Worm (Caenorhabditis elegans) whole organism, L1 larva: ENCODE measurements around the gene F44B9.9.

ENCODE experiments used
- C16A3.4 ChIP-seq: fragments of 150-350 bp; optimal IDR thresholded peaks from 2 replicates; lab custom pipeline; 2014; ENCODE audit warnings: missing biosample characterization, missing genetic modification characterization
- C34B4.2 ChIP-seq: sonication (generic microtip); optimal IDR thresholded peaks from 2 replicates; lab custom pipeline; 2017; ENCODE audit warnings: mild to moderate bottlenecking, missing genetic modification characterization, missing compliant biosample characterization
- Y116A8C.19 ChIP-seq: sonication (generic microtip); optimal IDR thresholded peaks from 2 replicates; lab custom pipeline; 2016; ENCODE audit warnings: missing compliant biosample characterization, missing genetic modification characterization, borderline replicate concordance
- ces-1 ChIP-seq: fragments of 150-350 bp; optimal IDR thresholded peaks from 2 replicates; lab custom pipeline; 2014; ENCODE audit warnings: missing biosample characterization, missing genetic modification reagents, missing genetic modification characterization
- dpl-1 ChIP-seq, 3 experiments: fragments of 150-350 bp in 2 of 3; sonication (generic microtip) in 1 of 3; optimal IDR thresholded peaks; 2 replicates each; lab custom pipeline; 2014 to 2017; ENCODE audit warnings: missing biosample characterization in 3 of 3, missing genetic modification characterization in 3 of 3, missing genetic modification reagents in 3 of 3
- dsc-1 ChIP-seq: sonication (generic microtip); optimal IDR thresholded peaks from 2 replicates; lab custom pipeline; 2016; ENCODE audit warnings: mild to moderate bottlenecking, missing genetic modification characterization, missing compliant biosample characterization
- efl-1 ChIP-seq, 4 experiments: fragments of 150-350 bp; optimal IDR thresholded peaks in 3 of 4; peaks in 1 of 4; 1 replicate in 1 of 4; 2 replicates in 3 of 4; lab custom pipeline; 2014; ENCODE audit warnings: missing biosample characterization in 2 of 4, missing genetic modification characterization in 2 of 4, missing genetic modification reagents in 2 of 4
- egl-13 ChIP-seq: sonication (generic microtip); optimal IDR thresholded peaks from 2 replicates; lab custom pipeline; 2016; ENCODE audit warnings: missing genotype, missing genetic modification reagents, missing genetic modification characterization, missing compliant biosample characterization
- egl-27 ChIP-seq, 2 experiments: fragments of 150-350 bp in 1 of 2; sonication (generic microtip); optimal IDR thresholded peaks; 3 replicates each; lab custom pipeline; 2017 to 2018; ENCODE audit warnings: missing biosample characterization in 2 of 2, missing genetic modification characterization in 2 of 2, missing genetic modification reagents in 2 of 2
- ets-5 ChIP-seq: fragments of 200-800 bp; sonication (Bioruptor generic); IDR thresholded peaks from 2 replicates; pipeline ENCODE4 v1.3.6; 2022; ENCODE audit warnings: missing genetic modification characterization, missing compliant biosample characterization
- fkh-8 ChIP-seq: sonication (generic microtip); optimal IDR thresholded peaks from 2 replicates; lab custom pipeline; 2016; ENCODE audit warnings: mild to moderate bottlenecking, missing genetic modification characterization, missing compliant biosample characterization
- fos-1 ChIP-seq: fragments of 150-350 bp; optimal IDR thresholded peaks from 2 replicates; lab custom pipeline; 2014; ENCODE audit warnings: missing biosample characterization, missing genetic modification characterization
- hlh-4 ChIP-seq: sonication (generic microtip); optimal IDR thresholded peaks from 2 replicates; lab custom pipeline; 2016; ENCODE audit warnings: mild to moderate bottlenecking, missing genetic modification characterization, missing compliant biosample characterization
- hpl-2 ChIP-seq: fragments of 150-350 bp; optimal IDR thresholded peaks from 2 replicates; lab custom pipeline; 2014; ENCODE audit warnings: missing biosample characterization, missing genetic modification reagents, missing genetic modification characterization
- lin-35 ChIP-seq, 2 experiments: fragments of 150-350 bp; optimal IDR thresholded peaks; 2 replicates each; lab custom pipeline; 2014; ENCODE audit warnings: missing biosample characterization in 2 of 2, missing genetic modification characterization in 2 of 2, missing genetic modification reagents in 2 of 2
- lsy-2 ChIP-seq, 2 experiments: fragments of 150-350 bp; optimal IDR thresholded peaks; 2 replicates each; lab custom pipeline; 2014; ENCODE audit warnings: missing biosample characterization in 2 of 2, missing genetic modification characterization in 2 of 2
- mab-9 ChIP-seq: fragments of 200-800 bp; sonication (Bioruptor generic); IDR thresholded peaks from 2 replicates; pipeline ENCODE4 v1.3.6; 2022; ENCODE audit warnings: missing genetic modification reagents, missing genetic modification characterization, missing compliant biosample characterization
- mef-2 ChIP-seq: fragments of 150-350 bp; optimal IDR thresholded peaks from 2 replicates; lab custom pipeline; 2014; ENCODE audit warnings: missing biosample characterization, missing genetic modification characterization
- mep-1 ChIP-seq: fragments of 150-350 bp; optimal IDR thresholded peaks from 2 replicates; lab custom pipeline; 2014; ENCODE audit warnings: missing biosample characterization, missing genetic modification characterization
- nhr-20 ChIP-seq: sonication (generic microtip); optimal IDR thresholded peaks from 2 replicates; lab custom pipeline; 2016; ENCODE audit warnings: mild to moderate bottlenecking, missing genetic modification characterization, missing compliant biosample characterization
- nhr-237 ChIP-seq: fragments of 150-350 bp; optimal IDR thresholded peaks from 2 replicates; lab custom pipeline; 2014; ENCODE audit warnings: missing biosample characterization, missing genetic modification characterization
- nhr-47 ChIP-seq: sonication (generic microtip); optimal IDR thresholded peaks from 2 replicates; lab custom pipeline; 2016; ENCODE audit warnings: mild to moderate bottlenecking, missing genetic modification characterization, moderate library complexity, missing compliant biosample characterization
- nhr-71 ChIP-seq: sonication (generic microtip); optimal IDR thresholded peaks from 2 replicates; lab custom pipeline; 2016; ENCODE audit warnings: mild to moderate bottlenecking, missing genetic modification characterization, moderate library complexity, missing compliant biosample characterization
- nhr-77 ChIP-seq: fragments of 150-350 bp; optimal IDR thresholded peaks from 2 replicates; lab custom pipeline; 2014; ENCODE audit warnings: missing biosample characterization, missing genetic modification characterization
- nhr-85 ChIP-seq: sonication (generic microtip); peaks from one replicate; lab custom pipeline; 2016; ENCODE audit warnings: missing genetic modification characterization, inconsistent platforms, missing compliant biosample characterization
- nhr-90 ChIP-seq: sonication (generic microtip); optimal IDR thresholded peaks from 2 replicates; lab custom pipeline; 2016; ENCODE audit warnings: mild to moderate bottlenecking, missing genetic modification characterization, missing compliant biosample characterization; ENCODE audit not compliant: poor library complexity
- rnt-1 ChIP-seq: sonication (generic microtip); optimal IDR thresholded peaks from 2 replicates; lab custom pipeline; 2016; ENCODE audit warnings: mild to moderate bottlenecking, missing genetic modification characterization, moderate library complexity, missing compliant biosample characterization
- skn-1 ChIP-seq: fragments of 150-350 bp; optimal IDR thresholded peaks from 2 replicates; lab custom pipeline; 2014; ENCODE audit warnings: missing biosample characterization, missing genetic modification characterization
- sptf-1 ChIP-seq: fragments of 150-350 bp; optimal IDR thresholded peaks from 2 replicates; lab custom pipeline; 2014; ENCODE audit warnings: missing biosample characterization, missing genetic modification characterization
- sup-37 ChIP-seq: fragments of 200-800 bp; sonication (Bioruptor generic); optimal IDR thresholded peaks from 2 replicates; lab custom pipeline; 2018; ENCODE audit warnings: mild to moderate bottlenecking, missing genetic modification characterization, missing compliant biosample characterization
- swsn-7 ChIP-seq: sonication (generic microtip); optimal IDR thresholded peaks from 2 replicates; lab custom pipeline; 2016; ENCODE audit warnings: missing genetic modification characterization, missing compliant biosample characterization
- tbx-2 ChIP-seq: sonication (generic microtip); optimal IDR thresholded peaks from 2 replicates; lab custom pipeline; 2016; ENCODE audit warnings: missing genetic modification characterization, missing compliant biosample characterization
- tlp-1 ChIP-seq: fragments of 150-350 bp; optimal IDR thresholded peaks from 2 replicates; lab custom pipeline; 2014; ENCODE audit warnings: missing biosample characterization, missing genetic modification characterization
- unc-62 ChIP-seq: fragments of 150-350 bp; optimal IDR thresholded peaks from 2 replicates; lab custom pipeline; 2014; ENCODE audit warnings: missing biosample characterization, missing genetic modification reagents, missing genetic modification characterization
- unc-86 ChIP-seq: sonication (generic microtip); optimal IDR thresholded peaks from 2 replicates; lab custom pipeline; 2016; ENCODE audit warnings: missing genetic modification characterization, missing compliant biosample characterization
- xbp-1 ChIP-seq: sonication (generic microtip); optimal IDR thresholded peaks from 2 replicates; lab custom pipeline; 2016; ENCODE audit warnings: missing genetic modification characterization, missing compliant biosample characterization
- zip-4 ChIP-seq: fragments of 200-800 bp; sonication (Bioruptor generic); optimal IDR thresholded peaks from 2 replicates; lab custom pipeline; 2018; ENCODE audit warnings: mild to moderate bottlenecking, missing genetic modification characterization, moderate library complexity, missing compliant biosample characterization

Gene F44B9.9

DNA sequence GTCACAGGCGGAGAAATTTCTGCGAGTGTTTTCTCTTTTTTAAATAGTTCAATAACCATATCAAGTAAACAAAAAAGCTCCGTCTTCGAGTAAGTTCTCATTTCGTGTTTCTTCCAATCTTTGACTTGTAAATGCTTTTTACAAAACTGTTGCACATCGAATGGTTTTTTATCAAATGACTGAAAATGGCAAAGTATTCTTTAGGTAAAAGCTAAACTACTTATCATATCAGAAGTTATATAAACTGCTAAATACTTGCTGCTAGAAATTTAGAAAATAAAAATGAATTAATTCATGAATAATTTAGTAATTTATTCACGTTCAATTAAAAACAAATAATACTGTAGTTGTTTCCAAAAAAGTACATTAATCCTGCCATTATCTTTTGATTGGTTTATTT is at the start of gene F44B9.9:
TSS of gene F44B9.9 (minus strand) at position 101 of the 400 bp plus-strand sequence.
- TF ChIP-seq Y116A8C.19 (tag; lab: Kevin White, UChicago) (no peak), ces-1 (no peak), tbx-2 (tag; lab: Kevin White, UChicago) (no peak), fkh-8 (no peak), nhr-237 (tag; lab: Kevin White, UChicago) (no peak), efl-1 (optimal IDR thresholded peaks at IDR 0.05; lab: Kevin White, UChicago) (no peak), efl-1 (GFP tag; optimal IDR thresholded peaks at IDR 0.05 in 1 of 2; lab: Kevin White, UChicago) (no peak), sup-37 (no peak), nhr-47 (tag; lab: Kevin White, UChicago) (no peak), egl-13 (no peak), mep-1 (tag; lab: Kevin White, UChicago) (no peak), ets-5 (GFP tag; lab: Robert Waterston, UW) (no peak), unc-62 (no peak)
- TF ChIP-seq, all 84 proteins: peak for 0

DNA sequence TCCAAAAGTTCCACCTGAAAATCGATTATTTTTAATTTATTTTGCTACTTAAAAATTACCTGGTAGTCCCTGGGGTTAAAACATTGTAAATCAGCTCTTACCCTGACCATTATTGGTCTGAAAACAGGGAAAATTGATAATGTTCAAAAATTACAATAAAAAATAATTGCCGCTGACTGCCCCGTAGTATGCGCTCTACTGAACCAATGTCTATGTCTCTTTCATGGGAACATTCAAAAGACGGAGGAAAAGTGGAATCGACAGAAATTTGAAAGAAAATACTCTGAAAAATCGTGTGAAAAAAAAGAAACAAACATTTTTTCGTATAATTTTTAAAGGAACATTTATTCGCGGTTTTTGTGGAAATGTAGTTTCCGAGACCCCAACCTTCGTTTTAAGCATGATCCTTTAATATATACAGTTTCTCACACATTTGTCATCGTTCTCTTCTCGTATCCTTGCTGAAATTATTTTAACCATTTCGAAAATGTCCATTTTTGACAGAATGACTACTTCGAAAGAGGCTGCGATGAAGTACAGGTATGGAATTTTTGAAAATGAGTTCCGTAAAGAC is 49.4 kb upstream of the F44B9.9 start, which contains the start of the genes dcr-1 and apc-2:
TSS of gene dcr-1 (minus strand) at position 117 of the 574 bp plus-strand sequence.
TSS of gene apc-2 (plus strand) at position 465 of the 574 bp plus-strand sequence.
- peak in 1 of 2 experiments; percentile 56 for TF ChIP-seq lin-35 (GFP tag; optimal IDR thresholded peaks at IDR 0.05; lab: Kevin White, UChicago)
- peak in 1 of 3 experiments; percentile 60 for TF ChIP-seq dpl-1 (GFP tag; optimal IDR thresholded peaks at IDR 0.05; lab: Kevin White, UChicago)
- TF ChIP-seq fos-1 (tag; lab: Kevin White, UChicago), result no peak
- TF ChIP-seq nhr-90, result no peak
- TF ChIP-seq nhr-85, result peak; percentile 3
- TF ChIP-seq nhr-47 (tag; lab: Kevin White, UChicago), result no peak
- TF ChIP-seq hlh-4 (tag; lab: Kevin White, UChicago), result no peak
- TF ChIP-seq xbp-1 (tag; lab: Kevin White, UChicago), result no peak
- TF ChIP-seq lsy-2 (tag; optimal IDR thresholded peaks at IDR 0.05; lab: Kevin White, UChicago), result peak in 1 of 2 experiments; percentile 41
- TF ChIP-seq efl-1 (optimal IDR thresholded peaks at IDR 0.05; lab: Kevin White, UChicago), result peak; percentile 22 to 36
- TF ChIP-seq efl-1 (GFP tag; optimal IDR thresholded peaks at IDR 0.05 in 1 of 2; lab: Kevin White, UChicago), result peak; percentile 26 to 89

DNA sequence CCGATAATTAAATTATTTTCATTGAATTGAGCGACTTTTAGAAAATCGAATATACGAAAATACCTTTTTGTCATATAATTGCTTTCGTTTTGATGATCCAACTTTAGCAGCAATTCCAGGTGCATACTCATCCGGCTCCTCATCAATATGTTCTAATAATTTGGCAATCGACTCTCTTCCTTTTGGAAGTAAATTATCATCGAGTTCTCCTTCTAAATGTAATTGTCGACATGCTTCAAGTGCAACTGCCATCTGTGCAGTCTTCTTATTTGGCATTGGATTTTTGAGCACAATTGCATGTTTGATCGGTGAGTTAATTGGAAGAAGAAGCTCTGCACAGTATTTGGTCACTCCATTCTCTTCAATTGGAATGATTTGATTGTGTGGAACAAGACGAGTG is 46.3 kb upstream of the F44B9.9 start:
- TF ChIP-seq egl-27 (tag; optimal IDR thresholded peaks at IDR 0.05; lab: Kevin White, UChicago) (no peak), skn-1 (tag; lab: Kevin White, UChicago) (no peak), mef-2 (tag; lab: Kevin White, UChicago) (no peak), swsn-7 (tag; lab: Kevin White, UChicago) (no peak), sptf-1 (tag; lab: Kevin White, UChicago) (no peak), tlp-1 (tag; lab: Kevin White, UChicago) (no peak), zip-4 (GFP tag; lab: Kevin White, UChicago) (no peak), rnt-1 (no peak), C34B4.2 (tag; lab: Kevin White, UChicago) (no peak), ces-1 (no peak), nhr-71 (no peak), hpl-2 (no peak), nhr-77 (tag; lab: Kevin White, UChicago) (no peak), nhr-20 (tag; lab: Kevin White, UChicago) (no peak), C16A3.4 (tag; lab: Kevin White, UChicago) (no peak), dsc-1 (tag; lab: Kevin White, UChicago) (no peak), mab-9 (GFP tag; lab: Robert Waterston, UW) (no peak), efl-1 (optimal IDR thresholded peaks at IDR 0.05; lab: Kevin White, UChicago) (no peak), efl-1 (GFP tag; optimal IDR thresholded peaks at IDR 0.05 in 1 of 2; lab: Kevin White, UChicago) (no peak), unc-86 (tag; lab: Kevin White, UChicago) (no peak)
